Fruit fly (Drosophila melanogaster): ENCODE data around the gene MED24.

MED24 gene

dm6 chr3L:8186627-8187396 lies 4.3 kb upstream of the MED24 start, which contains the start of the genes ERR and Atg18a (continued):
- TF ChIP-seq tio (GFP tag; optimal IDR thresholded peaks at IDR 0.05) (no peak), Bgb (GFP tag; IDR thresholded peaks at IDR 0.05; ENCODE audit: partially characterized antibody) (peak; percentile 34; the same call in 1 of the 2 replicates), CG6272 (GFP tag; IDR thresholded peaks at IDR 0.05) (peak; percentile 88), Optix (GFP tag; IDR thresholded peaks at IDR 0.05) (peak; percentile 61; the same call in 2 of the 3 replicates)

- TF ChIP-seq CG14014 (GFP tag; IDR thresholded peaks at IDR 0.05) (no peak), gcm2 (GFP tag; optimal IDR thresholded peaks at IDR 0.05) (no peak), rib (GFP tag; IDR thresholded peaks at IDR 0.05) (no peak), tap (tag; optimal IDR thresholded peaks at IDR 0.05) (no peak), CG4820 (GFP tag; optimal IDR thresholded peaks at IDR 0.05) (no peak), Fer2 (tag; optimal IDR thresholded peaks at IDR 0.05) (no peak), dpn (GFP tag; optimal IDR thresholded peaks at IDR 0.05) (no peak), grau (tag; optimal IDR thresholded peaks at IDR 0.05) (peak; percentile 87), CG12769 (tag; optimal IDR thresholded peaks at IDR 0.05) (no peak), ftz-f1 (GFP tag; optimal IDR thresholded peaks at IDR 0.05) (no peak), CG14441 (GFP tag; IDR thresholded peaks at IDR 0.05) (no peak), Hr78 (GFP tag; optimal IDR thresholded peaks at IDR 0.05) (no peak), row (GFP tag; IDR thresholded peaks at IDR 0.05) (peak; percentile 34; the same call in 2 of the 3 replicates), CG17186 (GFP tag; optimal IDR thresholded peaks at IDR 0.05) (no peak), Drgx (GFP tag; IDR thresholded peaks at IDR 0.05) (0 out of 2 replicates have a peak, but pooled peaks have one; percentile 13), D19A (tag; optimal IDR thresholded peaks at IDR 0.05) (no peak), CG6689 (GFP tag; IDR thresholded peaks at IDR 0.05) (no peak), Ets65A (GFP tag) (peak; percentile 46), B-H1 (GFP tag; IDR thresholded peaks at IDR 0.05) (no peak), D (optimal IDR thresholded peaks at IDR 0.05) (no peak), D (GFP tag; optimal IDR thresholded peaks at IDR 0.05) (no peak), CG17359 (tag; optimal IDR thresholded peaks at IDR 0.05) (no peak), CG9932 (GFP tag; IDR thresholded peaks at IDR 0.05) (no peak), chm (GFP tag; IDR thresholded peaks at IDR 0.05) (no peak), CG42726 (GFP tag; IDR thresholded peaks at IDR 0.05; ENCODE audit: partially characterized antibody) (no peak), schlank (tag; optimal IDR thresholded peaks at IDR 0.05) (no peak), CG14965 (GFP tag; optimal IDR thresholded peaks at IDR 0.05; ENCODE audit: borderline replicate concordance) (no peak), CG12299 (tag; optimal IDR thresholded peaks at IDR 0.05) (no peak), CG6813 (GFP tag; optimal IDR thresholded peaks at IDR 0.05) (no peak), CG9437 (GFP tag; optimal IDR thresholded peaks at IDR 0.05) (peak; percentile 94), Ssrp (tag; optimal IDR thresholded peaks at IDR 0.05) (no peak), CG7786 (GFP tag; optimal IDR thresholded peaks at IDR 0.05) (no peak), crp (GFP tag; optimal IDR thresholded peaks at IDR 0.05) (no peak), wor (GFP tag; IDR thresholded peaks at IDR 0.05) (no peak), nerfin-2 (GFP tag; IDR thresholded peaks at IDR 0.05; ENCODE audit: partially characterized antibody) (peak; percentile 21; the same call in 1 of the 2 replicates), Sin3A (optimal IDR thresholded peaks at IDR 0.05) (no peak), Med (GFP tag) (peak; percentile 79), zfh1 (GFP tag; IDR thresholded peaks at IDR 0.05) (0 out of 3 replicates have a peak, but pooled peaks have one; percentile 13), en (GFP tag; optimal IDR thresholded peaks at IDR 0.05) (no peak), CG2889 (GFP tag; IDR thresholded peaks at IDR 0.05) (no peak), knrl (GFP tag; IDR thresholded peaks at IDR 0.05; ENCODE audit: partially characterized antibody) (no peak), Aef1 (GFP tag; IDR thresholded peaks at IDR 0.05) (no peak), dysf (GFP tag; IDR thresholded peaks at IDR 0.05) (peak; percentile 33; the same call in 2 of the 3 replicates), Pdp1 (GFP tag; optimal IDR thresholded peaks at IDR 0.05) (peak in 1 of 2 experiments; percentile 20)
These were observed 3.7 kb upstream of the MED24 start for dm6 chr3L:8187397-8187811.

All from whole organism, embryonic.